Worm (Caenorhabditis elegans): Measurements from ENCODE around the gene mrp-7.

The mrp-7 gene

ce11 chrV:19715847-19716246 lies 41.2 kb downstream of the mrp-7 start, which contains the start of gene Y43F8C.17:
Gene Y43F8C.17 (plus strand): TSS chrV:19716147.
- no peak for TF ChIP-seq lir-3 (tag; optimal IDR thresholded peaks at IDR 0.05; ENCODE audit: poor library complexity)
- TF ChIP-seq isw-1 (GFP tag; IDR thresholded peaks at IDR 0.05), result no peak
- no peak for TF ChIP-seq nhr-77 (tag; optimal IDR thresholded peaks at IDR 0.05)
- no peak for TF ChIP-seq aly-2 (tag; optimal IDR thresholded peaks at IDR 0.05)

- no peak for TF ChIP-seq isw-1 (GFP tag; IDR thresholded peaks at IDR 0.05)
- TF ChIP-seq mdl-1 (tag; optimal IDR thresholded peaks at IDR 0.05), result no peak
- TF ChIP-seq Y116A8C.19 (tag; optimal IDR thresholded peaks at IDR 0.05; ENCODE audit: borderline replicate concordance), result no peak
- no peak for TF ChIP-seq vab-15 (tag; optimal IDR thresholded peaks at IDR 0.05)
- no peak for TF ChIP-seq unc-86 (tag; optimal IDR thresholded peaks at IDR 0.05)
- no peak for TF ChIP-seq pag-3 (tag; optimal IDR thresholded peaks at IDR 0.05; ENCODE audit: borderline replicate concordance, insufficient read depth)
- no peak for TF ChIP-seq aha-1 (tag; optimal IDR thresholded peaks at IDR 0.05)
- TF ChIP-seq nhr-11 (tag; optimal IDR thresholded peaks at IDR 0.05), result no peak
- TF ChIP-seq egl-27 (tag; optimal IDR thresholded peaks at IDR 0.05), result no peak
- no peak for TF ChIP-seq sptf-1 (tag; optimal IDR thresholded peaks at IDR 0.05)
- no peak for TF ChIP-seq nhr-84 (tag; optimal IDR thresholded peaks at IDR 0.05)
- TF ChIP-seq nhr-12 (tag; optimal IDR thresholded peaks at IDR 0.05), result no peak
- no peak for TF ChIP-seq nhr-28 (tag; optimal IDR thresholded peaks at IDR 0.05)
- no peak for TF ChIP-seq unc-30 (tag; optimal IDR thresholded peaks at IDR 0.05)
- no peak for TF ChIP-seq ceh-8 (GFP tag; optimal IDR thresholded peaks at IDR 0.05)
- TF ChIP-seq blmp-1 (tag; optimal IDR thresholded peaks at IDR 0.05), result no peak
- no peak for TF ChIP-seq fkh-8 (tag; optimal IDR thresholded peaks at IDR 0.05)
- TF ChIP-seq ztf-11 (tag; optimal IDR thresholded peaks at IDR 0.05), result no peak
Measured at ce11 chrV:19717933-19718332, 43.3 kb downstream of the mrp-7 start.

ce11 chrV:19718660-19719059 lies 44.0 kb downstream of the mrp-7 start:
- no peak for TF ChIP-seq mep-1 (tag; optimal IDR thresholded peaks at IDR 0.05)
- no peak for TF ChIP-seq ceh-63 (GFP tag; optimal IDR thresholded peaks at IDR 0.05)
- no peak for TF ChIP-seq snu-23 (GFP tag; optimal IDR thresholded peaks at IDR 0.05)

- TF ChIP-seq nhr-71 (tag; optimal IDR thresholded peaks at IDR 0.05), result no peak
- TF ChIP-seq nhr-90 (tag; optimal IDR thresholded peaks at IDR 0.05; ENCODE audit: poor library complexity), result no peak
- TF ChIP-seq nhr-20 (tag; optimal IDR thresholded peaks at IDR 0.05), result no peak
- no peak for TF ChIP-seq zag-1 (tag; optimal IDR thresholded peaks at IDR 0.05)
- TF ChIP-seq mep-1 (tag; optimal IDR thresholded peaks at IDR 0.05), result no peak
- TF ChIP-seq dsc-1 (tag; optimal IDR thresholded peaks at IDR 0.05), result no peak
- no peak for TF ChIP-seq isw-1 (GFP tag; IDR thresholded peaks at IDR 0.05)
- no peak for TF ChIP-seq snpc-4 (tag; optimal IDR thresholded peaks at IDR 0.05)
- no peak for TF ChIP-seq ceh-88 (GFP tag; IDR thresholded peaks at IDR 0.05)
Measured at ce11 chrV:19719253-19719652, 44.6 kb downstream of the mrp-7 start, which contains the start of gene Y116F11A.6. Gene Y116F11A.6 (plus strand): TSS chrV:19719553.

ce11 chrV:19722881-19723280 lies 48.2 kb downstream of the mrp-7 start:
- peak; percentile 49 for TF ChIP-seq rnt-1 (tag; optimal IDR thresholded peaks at IDR 0.05)
- no peak for TF ChIP-seq sox-4 (tag; optimal IDR thresholded peaks at IDR 0.05)
- TF ChIP-seq mdl-1 (tag; optimal IDR thresholded peaks at IDR 0.05), result peak in 1 of 2 experiments; percentile 14
- TF ChIP-seq unc-130 (tag; optimal IDR thresholded peaks at IDR 0.05), result peak; percentile 5
- peak in 1 of 3 experiments; percentile 14 for TF ChIP-seq ceh-82 (tag; optimal IDR thresholded peaks at IDR 0.05)
- no peak for TF ChIP-seq efl-1 (optimal IDR thresholded peaks at IDR 0.05)
- peak in 1 of 2 experiments; percentile 92 for TF ChIP-seq efl-1 (GFP tag; optimal IDR thresholded peaks at IDR 0.05 in 1 of 2)
- no peak for TF ChIP-seq ama-1 (optimal IDR thresholded peaks at IDR 0.05)
- TF ChIP-seq lin-35 (GFP tag; optimal IDR thresholded peaks at IDR 0.05), result peak in 1 of 2 experiments; percentile 10
- peak; percentile 1 for TF ChIP-seq tbx-2 (tag; optimal IDR thresholded peaks at IDR 0.05)
- peak; percentile 43 for TF ChIP-seq nhr-19 (GFP tag; conservative IDR thresholded peaks at IDR 0.05)
- TF ChIP-seq lsy-2 (tag; optimal IDR thresholded peaks at IDR 0.05), result peak in 1 of 2 experiments; percentile 36
- TF ChIP-seq dsc-1 (tag; optimal IDR thresholded peaks at IDR 0.05), result peak; percentile 43
- no peak for TF ChIP-seq snpc-4 (tag; optimal IDR thresholded peaks at IDR 0.05)
- TF ChIP-seq ces-1 (GFP tag; optimal IDR thresholded peaks at IDR 0.05), result no peak
- peak; percentile 4 for TF ChIP-seq swsn-7 (tag; optimal IDR thresholded peaks at IDR 0.05)
- TF ChIP-seq ceh-90 (tag; optimal IDR thresholded peaks at IDR 0.05), result no peak
